Worm (Caenorhabditis elegans) whole organism, young adult: ENCODE results near the gene Y110A2AL.7.

Experiments used
- sea-2 ChIP-seq: fragments of 200-800 bp; sonication (Bioruptor generic); IDR thresholded peaks from 2 replicates; pipeline ENCODE4 v1.3.6; 2022; ENCODE audit warnings: missing genetic modification characterization, missing compliant biosample characterization
- snpc-1.1 ChIP-seq: sonication (generic microtip); optimal IDR thresholded peaks from 2 replicates; lab custom pipeline; 2017; ENCODE audit warnings: missing genetic modification characterization, mild to moderate bottlenecking, missing compliant biosample characterization, antibody characterized with exemption, moderate library complexity, missing genotype, missing genetic modification reagents; ENCODE audit not compliant: insufficient read depth

DNA sequence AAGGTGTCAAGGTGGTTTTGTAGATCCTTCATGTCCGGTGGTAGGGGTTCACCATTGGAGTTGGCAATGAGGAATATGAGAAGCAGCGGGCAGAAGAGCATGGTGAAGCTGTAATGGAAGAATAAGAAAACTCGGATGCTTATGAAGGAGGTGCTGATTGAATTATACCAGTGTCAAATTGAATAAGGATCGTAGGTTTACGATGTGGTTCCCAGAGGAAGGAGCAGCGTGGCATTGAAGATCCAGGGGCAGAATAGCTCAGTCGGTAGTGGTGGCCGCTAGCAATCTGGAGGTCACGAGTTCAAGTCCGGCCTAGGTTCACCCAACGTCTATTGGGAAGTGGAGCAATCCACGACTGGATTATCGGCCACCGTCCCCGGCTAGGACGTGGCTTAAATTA, 1.5 kb downstream of the Y110A2AL.7 start, which contains the start of gene Y110A2AL.6:
- no peak for TF ChIP-seq sea-2
- no peak for TF ChIP-seq snpc-1.1
